Worm (Caenorhabditis elegans) whole organism, L2 larva: ENCODE results near the gene atln-1.

Experiments
- ZK546.5 ChIP-seq: sonication (generic microtip); optimal IDR thresholded peaks from 2 replicates; lab custom pipeline; 2017; ENCODE audit warnings: missing biosample characterization, missing genetic modification characterization
- ama-1 ChIP-seq: fragments of 150-350 bp; optimal IDR thresholded peaks from 2 replicates; lab custom pipeline; 2018; ENCODE audit warnings: inconsistent platforms
- blmp-1 ChIP-seq: sonication (generic microtip); optimal IDR thresholded peaks from 2 replicates; lab custom pipeline; 2017; ENCODE audit warnings: missing genetic modification characterization, mild to moderate bottlenecking, missing compliant biosample characterization, antibody characterized with exemption, moderate library complexity; ENCODE audit not compliant: insufficient read depth
- dmd-4 ChIP-seq: sonication (generic microtip); optimal IDR thresholded peaks from 2 replicates; lab custom pipeline; 2017; ENCODE audit warnings: missing biosample characterization, missing genetic modification characterization
- fos-1 ChIP-seq: fragments of 150-350 bp; optimal IDR thresholded peaks from 2 replicates; lab custom pipeline; 2014; ENCODE audit warnings: missing biosample characterization, missing genetic modification characterization
- nhr-10 ChIP-seq: sonication (generic microtip); optimal IDR thresholded peaks from 2 replicates; lab custom pipeline; 2017; ENCODE audit warnings: missing biosample characterization, missing genetic modification characterization
- nhr-23 ChIP-seq: fragments of 150-350 bp; optimal IDR thresholded peaks from 2 replicates; lab custom pipeline; 2014; ENCODE audit warnings: missing biosample characterization, missing genetic modification reagents, missing genetic modification characterization
- skn-1 ChIP-seq: sonication (generic microtip); optimal IDR thresholded peaks from 2 replicates; lab custom pipeline; 2017; ENCODE audit warnings: missing biosample characterization, missing genetic modification characterization
- unc-62 ChIP-seq: fragments of 150-350 bp; optimal IDR thresholded peaks from 2 replicates; lab custom pipeline; 2014; ENCODE audit warnings: missing biosample characterization, missing genetic modification reagents, missing genetic modification characterization

- no peak for TF ChIP-seq nhr-10 (tag; lab: Kevin White, UChicago)
- no peak for TF ChIP-seq ZK546.5 (tag; lab: Kevin White, UChicago)
- no peak for TF ChIP-seq nhr-23 (tag; lab: Kevin White, UChicago)
- no peak for TF ChIP-seq dmd-4
- TF ChIP-seq unc-62 (GFP tag; lab: Kevin White, UChicago), result no peak
- no peak for TF ChIP-seq ama-1
- no peak for TF ChIP-seq blmp-1 (tag; lab: Kevin White, UChicago)
- TF ChIP-seq fos-1 (tag; lab: Kevin White, UChicago), result no peak
- TF ChIP-seq skn-1 (tag; lab: Kevin White, UChicago), result no peak
These were observed 11.4 kb downstream of the atln-1 start for ce11 chrIV:2799890-2800289.
